Fruit fly (Drosophila melanogaster): ENCODE measurements around the gene CG8661.

CG8661 gene

DNA sequence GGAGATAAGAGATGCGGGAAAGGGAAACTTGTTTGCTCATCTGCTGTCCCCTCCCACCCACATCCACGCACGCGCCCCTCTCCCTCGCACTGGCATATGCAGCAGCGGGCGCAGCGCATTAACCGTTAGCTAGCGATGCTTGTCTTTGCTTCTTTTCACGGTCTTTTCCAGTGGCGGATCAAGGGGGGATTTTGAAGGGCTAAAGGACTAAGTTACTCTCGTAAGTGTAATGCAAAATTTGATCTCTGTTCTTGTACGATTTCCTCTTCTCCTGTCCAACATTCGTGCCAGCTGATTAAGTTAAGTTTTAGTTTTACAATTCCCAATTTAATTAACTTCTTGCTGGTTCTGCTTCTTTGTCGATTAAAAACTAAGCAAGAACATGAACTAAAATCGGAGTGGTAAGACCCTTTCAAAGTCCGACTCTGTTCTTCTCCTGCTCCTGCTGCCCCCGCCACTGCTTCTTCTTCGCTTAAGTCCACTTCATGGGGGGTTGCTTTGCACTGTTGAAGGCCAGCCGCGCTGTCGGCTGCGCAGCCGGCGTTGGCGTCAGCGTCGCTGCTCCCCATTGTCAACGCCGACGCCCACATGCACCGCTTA, 16.4 kb upstream of the CG8661 start (continued):
- TF ChIP-seq Ets21C (GFP tag; optimal IDR thresholded peaks at IDR 0.05) (peak; percentile 60), CG10669 (GFP tag; optimal IDR thresholded peaks at IDR 0.05) (peak; percentile 87), Smox (GFP tag; optimal IDR thresholded peaks at IDR 0.05) (peak; percentile 68), Eip78C (GFP tag) (peak; percentile 85), CG8632 (GFP tag; optimal IDR thresholded peaks at IDR 0.05) (peak; percentile 49), CG11294 (GFP tag; IDR thresholded peaks at IDR 0.05) (peak; percentile 27; the same call in 1 of the 2 replicates), acj6 (GFP tag; optimal IDR thresholded peaks at IDR 0.05) (peak; percentile 64), Sox14 (GFP tag; optimal IDR thresholded peaks at IDR 0.05) (peak; percentile 62), spab (GFP tag; optimal IDR thresholded peaks at IDR 0.05) (peak; percentile 85), vri (GFP tag; optimal IDR thresholded peaks at IDR 0.05) (peak; percentile 40), Eip93F (GFP tag; optimal IDR thresholded peaks at IDR 0.05) (peak; percentile 54), cyc (GFP tag; optimal IDR thresholded peaks at IDR 0.05) (peak; percentile 83), CG31627 (GFP tag; optimal IDR thresholded peaks at IDR 0.05) (peak; percentile 56), CG34406 (GFP tag; optimal IDR thresholded peaks at IDR 0.05) (peak; percentile 66), Hr4 (GFP tag; optimal IDR thresholded peaks at IDR 0.05) (peak; percentile 63), salr (GFP tag; optimal IDR thresholded peaks at IDR 0.05) (peak; percentile 78), Sox102F (GFP tag; optimal IDR thresholded peaks at IDR 0.05) (peak; percentile 56), Blimp-1 (GFP tag; optimal IDR thresholded peaks at IDR 0.05) (peak; percentile 81), CG11762 (GFP tag; optimal IDR thresholded peaks at IDR 0.05; ENCODE audit: insufficient read depth) (peak; percentile 64), CG8319 (GFP tag; optimal IDR thresholded peaks at IDR 0.05) (peak; percentile 70), esn (GFP tag; optimal IDR thresholded peaks at IDR 0.05) (peak; percentile 54), CG11902 (GFP tag; optimal IDR thresholded peaks at IDR 0.05) (peak; percentile 74), CG3919 (GFP tag; optimal IDR thresholded peaks at IDR 0.05) (peak; percentile 84), CG10631 (GFP tag; optimal IDR thresholded peaks at IDR 0.05) (peak; percentile 70), Ets96B (tag; optimal IDR thresholded peaks at IDR 0.05) (peak; percentile 88), fd59A (GFP tag; optimal IDR thresholded peaks at IDR 0.05) (peak; percentile 76)

- TF ChIP-seq cyc (GFP tag; optimal IDR thresholded peaks at IDR 0.05) (peak; percentile 73), CG11762 (GFP tag; optimal IDR thresholded peaks at IDR 0.05; ENCODE audit: insufficient read depth) (peak; percentile 75), OdsH (GFP tag; optimal IDR thresholded peaks at IDR 0.05) (peak; percentile 87), CG10631 (GFP tag; optimal IDR thresholded peaks at IDR 0.05) (peak; percentile 80), CG34406 (GFP tag; optimal IDR thresholded peaks at IDR 0.05) (peak; percentile 73), svp (GFP tag) (peak; percentile 93), CG6808 (GFP tag; optimal IDR thresholded peaks at IDR 0.05) (peak; percentile 86), dac (GFP tag; optimal IDR thresholded peaks at IDR 0.05) (peak; percentile 77), fkh (GFP tag; optimal IDR thresholded peaks at IDR 0.05) (no peak), CG15336 (GFP tag; IDR thresholded peaks at IDR 0.05) (peak; percentile 92), fd85E (GFP tag; optimal IDR thresholded peaks at IDR 0.05) (peak; percentile 42), Eip78C (GFP tag) (peak; percentile 96), spab (GFP tag; optimal IDR thresholded peaks at IDR 0.05) (peak; percentile 69), vri (GFP tag; optimal IDR thresholded peaks at IDR 0.05) (peak; percentile 50), CG6276 (GFP tag; optimal IDR thresholded peaks at IDR 0.05) (peak; percentile 85), achi (GFP tag; optimal IDR thresholded peaks at IDR 0.05) (peak; percentile 86), CG31627 (GFP tag; optimal IDR thresholded peaks at IDR 0.05) (peak; percentile 82), CG8632 (GFP tag; optimal IDR thresholded peaks at IDR 0.05) (peak; percentile 71), CG11294 (GFP tag; IDR thresholded peaks at IDR 0.05) (peak; percentile 69), CG11902 (GFP tag; optimal IDR thresholded peaks at IDR 0.05) (peak; percentile 64), fd59A (GFP tag; optimal IDR thresholded peaks at IDR 0.05) (peak; percentile 76), net (GFP tag; optimal IDR thresholded peaks at IDR 0.05) (peak; percentile 88), Hr38 (GFP tag; optimal IDR thresholded peaks at IDR 0.05) (peak; percentile 35), CG10669 (GFP tag; optimal IDR thresholded peaks at IDR 0.05) (peak; percentile 82), Sox14 (GFP tag; optimal IDR thresholded peaks at IDR 0.05) (peak; percentile 84), dsx (GFP tag; optimal IDR thresholded peaks at IDR 0.05; ENCODE audit: poor library complexity, severe bottlenecking) (peak; percentile 76), Eip93F (GFP tag; optimal IDR thresholded peaks at IDR 0.05) (no peak), pdm3 (GFP tag; optimal IDR thresholded peaks at IDR 0.05) (peak; percentile 86), Sox15 (GFP tag; optimal IDR thresholded peaks at IDR 0.05) (peak; percentile 71), CG3919 (GFP tag; optimal IDR thresholded peaks at IDR 0.05) (peak; percentile 80), salr (GFP tag; optimal IDR thresholded peaks at IDR 0.05) (peak; percentile 68 to 70), CG6854 (GFP tag; optimal IDR thresholded peaks at IDR 0.05) (peak; percentile 38), CG6163 (GFP tag; IDR thresholded peaks at IDR 0.05) (peak; percentile 90), Eip75B (GFP tag; optimal IDR thresholded peaks at IDR 0.05) (peak; percentile 73), esn (GFP tag; optimal IDR thresholded peaks at IDR 0.05) (peak; percentile 83)
These were observed 14.9 kb upstream of the CG8661 start for dm6 chrX:17298900-17299836.

Data from whole organism, prepupa.